Worm (Caenorhabditis elegans) whole organism, L4 larva: ENCODE results near the gene gst-44.
"Not testable (repeated sequence)": the region's sequence is repeated elsewhere in the genome, so short reads cannot be mapped to it uniquely, and the experiment has no call there.

Source experiments
- F37D6.2 ChIP-seq: sonication (generic microtip); optimal IDR thresholded peaks from 2 replicates; lab custom pipeline; 2016; ENCODE audit warnings: mild to moderate bottlenecking, missing genetic modification characterization, missing compliant biosample characterization
- F44E2.7 ChIP-seq: fragments of 200-800 bp; sonication (Bioruptor generic); IDR thresholded peaks from 2 replicates; pipeline ENCODE4 v2.1.2; 2022; ENCODE audit warnings: missing genetic modification characterization, missing compliant biosample characterization
- Y5F2A.4 ChIP-seq: fragments of 200-800 bp; sonication (Bioruptor generic); optimal IDR thresholded peaks from 2 replicates; lab custom pipeline; 2018; ENCODE audit warnings: mild to moderate bottlenecking, missing genetic modification characterization, missing compliant biosample characterization
- aha-1 ChIP-seq: fragments of 150-350 bp; peaks from one replicate; lab custom pipeline; 2014; ENCODE audit warnings: missing biosample characterization, missing genetic modification characterization
- aly-2 ChIP-seq: sonication (generic microtip); optimal IDR thresholded peaks from 2 replicates; lab custom pipeline; 2018; ENCODE audit warnings: missing biosample characterization, missing genetic modification characterization
- ama-1 ChIP-seq: fragments of 150-350 bp; optimal IDR thresholded peaks from 2 replicates; lab custom pipeline; 2014; ENCODE audit warnings: inconsistent platforms, mixed read lengths
- arid-1 ChIP-seq: fragments of 200-800 bp; sonication (Bioruptor generic); conservative IDR thresholded peaks from 2 replicates; pipeline ENCODE4 v1.3.6; 2022; ENCODE audit warnings: missing genetic modification reagents, missing genetic modification characterization, missing compliant biosample characterization
- ceh-20 ChIP-seq: fragments of 200-800 bp; sonication (Bioruptor generic); IDR thresholded peaks from 2 replicates; pipeline ENCODE4 v1.3.6; 2022; ENCODE audit warnings: missing genetic modification reagents, missing genetic modification characterization, missing compliant biosample characterization
- ceh-44 ChIP-seq: fragments of 200-800 bp; sonication (Bioruptor generic); IDR thresholded peaks from 2 replicates; pipeline ENCODE4 v1.3.6; 2022; ENCODE audit warnings: missing genetic modification reagents, missing genetic modification characterization, missing compliant biosample characterization
- ceh-62 ChIP-seq: sonication (generic microtip); optimal IDR thresholded peaks from 2 replicates; lab custom pipeline; 2017; ENCODE audit warnings: missing biosample characterization, missing genetic modification characterization
- ctbp-1 ChIP-seq: fragments of 200-800 bp; sonication (Bioruptor generic); IDR thresholded peaks from 2 replicates; pipeline ENCODE4 v1.3.6; 2022; ENCODE audit warnings: missing genetic modification reagents, missing genetic modification characterization, missing compliant biosample characterization
- daf-16 ChIP-seq, 3 experiments: sonication (generic microtip); optimal IDR thresholded peaks; 2 replicates each; lab custom pipeline; 2016 to 2017; ENCODE audit warnings: missing genetic modification characterization in 3 of 3, missing genetic modification reagents in 3 of 3, mild to moderate bottlenecking in 2 of 3, missing compliant biosample characterization in 2 of 3, missing biosample characterization in 1 of 3, moderate library complexity in 1 of 3
- daf-8 ChIP-seq: fragments of 200-800 bp; sonication (Bioruptor generic); IDR thresholded peaks from 2 replicates; pipeline ENCODE4 v1.3.6; 2022; ENCODE audit warnings: missing genetic modification characterization, missing compliant biosample characterization
- dmd-8 ChIP-seq: fragments of 200-800 bp; sonication (Bioruptor generic); IDR thresholded peaks from 2 replicates; pipeline ENCODE4 v1.3.6; 2022; ENCODE audit warnings: missing genetic modification characterization, missing compliant biosample characterization
- duxl-1 ChIP-seq: sonication (generic microtip); optimal IDR thresholded peaks from 2 replicates; lab custom pipeline; 2016; ENCODE audit warnings: mild to moderate bottlenecking, missing genetic modification characterization, moderate library complexity, missing compliant biosample characterization; ENCODE audit not compliant: poor library complexity
- dve-1 ChIP-seq: sonication (generic microtip); optimal IDR thresholded peaks from 2 replicates; lab custom pipeline; 2017; ENCODE audit warnings: antibody characterized with exemption, mild to moderate bottlenecking, missing genetic modification characterization, missing compliant biosample characterization; ENCODE audit not compliant: insufficient read depth
- egl-27 ChIP-seq: sonication (generic microtip); optimal IDR thresholded peaks from 3 replicates; lab custom pipeline; 2017; ENCODE audit warnings: missing biosample characterization, missing genetic modification reagents, missing genetic modification characterization
- egl-43 ChIP-seq: fragments of 200-800 bp; sonication (Bioruptor generic); IDR thresholded peaks from 2 replicates; pipeline ENCODE4 v1.3.6; 2022; ENCODE audit warnings: missing genetic modification reagents, missing genetic modification characterization, missing compliant biosample characterization
- gei-8 ChIP-seq: fragments of 200-800 bp; sonication (Bioruptor generic); optimal IDR thresholded peaks from 2 replicates; lab custom pipeline; 2018; ENCODE audit warnings: mild to moderate bottlenecking, missing genetic modification characterization, missing compliant biosample characterization
- hif-1 ChIP-seq, 2 experiments: sonication (generic microtip); optimal IDR thresholded peaks; 2 replicates each; lab custom pipeline; 2016 to 2017; ENCODE audit warnings: missing compliant biosample characterization in 2 of 2, missing genetic modification characterization in 2 of 2, missing genetic modification reagents in 2 of 2, missing genotype in 2 of 2, mild to moderate bottlenecking in 1 of 2
- hlh-30 ChIP-seq: sonication (generic microtip); optimal IDR thresholded peaks from 2 replicates; lab custom pipeline; 2017; ENCODE audit warnings: antibody characterized with exemption, mild to moderate bottlenecking, missing genetic modification characterization, missing compliant biosample characterization; ENCODE audit not compliant: insufficient read depth
- lim-7 ChIP-seq: fragments of 200-800 bp; sonication (Bioruptor generic); IDR thresholded peaks from 2 replicates; pipeline ENCODE4 v1.3.6; 2022; ENCODE audit warnings: missing genetic modification characterization, missing compliant biosample characterization
- lin-39 ChIP-seq: fragments of 150-350 bp; optimal IDR thresholded peaks from 2 replicates; lab custom pipeline; 2014; ENCODE audit warnings: missing biosample characterization, missing genetic modification reagents, missing genetic modification characterization
- lir-3 ChIP-seq: sonication (generic microtip); optimal IDR thresholded peaks from 2 replicates; lab custom pipeline; 2016; ENCODE audit warnings: mild to moderate bottlenecking, missing genetic modification characterization, missing compliant biosample characterization
- mep-1 ChIP-seq: fragments of 150-350 bp; sonication (generic microtip); optimal IDR thresholded peaks from 3 replicates; lab custom pipeline; 2014; ENCODE audit warnings: missing biosample characterization, missing genetic modification characterization
- mxl-3 ChIP-seq: fragments of 200-800 bp; sonication (Bioruptor generic); optimal IDR thresholded peaks from 2 replicates; lab custom pipeline; 2018; ENCODE audit warnings: mild to moderate bottlenecking, missing genetic modification characterization, missing compliant biosample characterization
- nhr-10 ChIP-seq: fragments of 150-350 bp; optimal IDR thresholded peaks from 2 replicates; lab custom pipeline; 2014; ENCODE audit warnings: missing biosample characterization, missing genetic modification characterization
- nhr-11 ChIP-seq: fragments of 150-350 bp; optimal IDR thresholded peaks from 2 replicates; lab custom pipeline; 2014; ENCODE audit warnings: missing biosample characterization, missing genetic modification characterization
- nhr-237 ChIP-seq: sonication (generic microtip); optimal IDR thresholded peaks from 2 replicates; lab custom pipeline; 2017; ENCODE audit warnings: missing biosample characterization, missing genetic modification characterization
- nhr-28 ChIP-seq: fragments of 150-350 bp; optimal IDR thresholded peaks from 2 replicates; lab custom pipeline; 2014; ENCODE audit warnings: missing biosample characterization, missing genetic modification characterization
- nhr-41 ChIP-seq: fragments of 200-800 bp; sonication (Bioruptor generic); IDR thresholded peaks from 2 replicates; pipeline ENCODE4 v1.3.6; 2022; ENCODE audit warnings: missing genetic modification reagents, missing genetic modification characterization, missing compliant biosample characterization
- pha-4 ChIP-seq, 2 experiments: fragments of 150-350 bp in 1 of 2; fragments of 200-800 bp in 1 of 2; sonication (Bioruptor generic) in 1 of 2; IDR thresholded peaks in 1 of 2; optimal IDR thresholded peaks in 1 of 2; 2 replicates each; pipeline versions ENCODE4 v1.3.6 to Lab custom; 2014 to 2022; ENCODE audit warnings: missing genetic modification characterization in 2 of 2, missing genetic modification reagents in 2 of 2, missing biosample characterization in 1 of 2, missing compliant biosample characterization in 1 of 2
- php-3 ChIP-seq: fragments of 200-800 bp; sonication (Bioruptor generic); IDR thresholded peaks from 2 replicates; pipeline ENCODE4 v1.3.6; 2022; ENCODE audit warnings: missing genetic modification reagents, missing genetic modification characterization, missing compliant biosample characterization
- sdz-12 ChIP-seq: fragments of 200-800 bp; sonication (Bioruptor generic); optimal IDR thresholded peaks from 2 replicates; lab custom pipeline; 2018; ENCODE audit warnings: mild to moderate bottlenecking, missing genetic modification characterization, missing compliant biosample characterization
- skn-1 ChIP-seq: fragments of 150-350 bp; optimal IDR thresholded peaks from 2 replicates; lab custom pipeline; 2014; ENCODE audit warnings: missing biosample characterization, missing genetic modification characterization
- snpc-1.2 ChIP-seq: fragments of 200-800 bp; sonication (Bioruptor generic); IDR thresholded peaks from 2 replicates; pipeline ENCODE4 v1.3.6; 2022; ENCODE audit warnings: missing genetic modification reagents, missing genetic modification characterization, missing compliant biosample characterization
- snpc-4 ChIP-seq: fragments of 150-350 bp; optimal IDR thresholded peaks from 2 replicates; lab custom pipeline; 2014; ENCODE audit warnings: missing biosample characterization, missing genetic modification characterization
- unc-39 ChIP-seq: sonication (generic microtip); optimal IDR thresholded peaks from 2 replicates; lab custom pipeline; 2017; ENCODE audit warnings: missing biosample characterization, missing genetic modification characterization
- unc-62 ChIP-seq, 3 experiments: fragments of 150-350 bp in 1 of 3; sonication (generic microtip); optimal IDR thresholded peaks in 2 of 3; peaks in 1 of 3; 1 replicate in 1 of 3; 2 replicates in 2 of 3; lab custom pipeline; 2014 to 2017; ENCODE audit warnings: missing biosample characterization in 3 of 3, missing genetic modification characterization in 3 of 3, missing genetic modification reagents in 3 of 3, missing genotype in 1 of 3
- zfp-2 ChIP-seq: sonication (generic microtip); optimal IDR thresholded peaks from 2 replicates; lab custom pipeline; 2016; ENCODE audit warnings: mild to moderate bottlenecking, missing genetic modification characterization, missing compliant biosample characterization
- ztf-11 ChIP-seq: fragments of 150-350 bp; optimal IDR thresholded peaks from 2 replicates; lab custom pipeline; 2014; ENCODE audit warnings: missing biosample characterization, missing genetic modification characterization

Gene gst-44

ce11 chrV:16382949-16383348 is 7.7 kb upstream of the gst-44 start:
- TF ChIP-seq Y5F2A.4: no peak
- no peak for TF ChIP-seq duxl-1 (tag; lab: Kevin White, UChicago)
- peak; percentile 94 for TF ChIP-seq aha-1 (tag; lab: Kevin White, UChicago)
- TF ChIP-seq unc-62 (GFP tag; optimal IDR thresholded peaks at IDR 0.05 in 1 of 2; lab: Kevin White, UChicago): no peak
- TF ChIP-seq unc-62 (tag; optimal IDR thresholded peaks at IDR 0.05; lab: Kevin White, UChicago): no peak
- TF ChIP-seq, all 104 proteins: peak for 1

ce11 chrV:16383729-16384128 is 7.0 kb upstream of the gst-44 start, which contains the start of gene F13A7.7:
F13A7.7 (minus strand) TSS chrV:16383829.
- not testable (repeated sequence) for TF ChIP-seq mxl-3 (GFP tag; lab: Kevin White, UChicago); skn-1 (tag; lab: Kevin White, UChicago); hif-1 (tag; optimal IDR thresholded peaks at IDR 0.05; lab: Kevin White, UChicago)

ce11 chrV:16388268-16388667 is 2.4 kb upstream of the gst-44 start, which contains the start of gene sri-65:
sri-65 (minus strand) TSS chrV:16388368.
- TF ChIP-seq unc-62 (GFP tag; optimal IDR thresholded peaks at IDR 0.05 in 1 of 2; lab: Kevin White, UChicago) (peak in 1 of 2 experiments; percentile 62), unc-62 (tag; optimal IDR thresholded peaks at IDR 0.05; lab: Kevin White, UChicago) (no peak), zfp-2 (tag; lab: Kevin White, UChicago) (no peak)

- TF ChIP-seq ztf-11 (tag; lab: Kevin White, UChicago): no peak
These were observed 3.0 kb downstream of the gst-44 start, which contains the start of gene srd-63 for ce11 chrV:16393728-16394127. srd-63 (minus strand) TSS chrV:16393828.

- no peak for TF ChIP-seq nhr-10 (tag; lab: Kevin White, UChicago)
- no peak for TF ChIP-seq unc-62 (GFP tag; optimal IDR thresholded peaks at IDR 0.05 in 1 of 2; lab: Kevin White, UChicago)
- TF ChIP-seq unc-62 (tag; optimal IDR thresholded peaks at IDR 0.05; lab: Kevin White, UChicago): no peak
- no peak for TF ChIP-seq pha-4 (GFP tag; IDR thresholded peaks at IDR 0.05; lab: Robert Waterston, UW)
- no peak for TF ChIP-seq pha-4 (tag; optimal IDR thresholded peaks at IDR 0.05; lab: Kevin White, UChicago)
- TF ChIP-seq nhr-11: no peak
- no peak for TF ChIP-seq hlh-30 (tag; lab: Kevin White, UChicago)
- 0 out of 2 replicates have a peak, but pooled peaks have one; percentile 14 for TF ChIP-seq ceh-20 (GFP tag; lab: Robert Waterston, UW)
- no peak for TF ChIP-seq mep-1 (tag; lab: Kevin White, UChicago)
- no peak for TF ChIP-seq aly-2 (tag; lab: Kevin White, UChicago)
- no peak for TF ChIP-seq lin-39 (tag; lab: Kevin White, UChicago)
- no peak for TF ChIP-seq lir-3
- TF ChIP-seq gei-8 (GFP tag; lab: Kevin White, UChicago): no peak
- no peak for TF ChIP-seq daf-8 (GFP tag; lab: Robert Waterston, UW)
- no peak for TF ChIP-seq egl-43 (GFP tag; lab: Robert Waterston, UW)
- no peak for TF ChIP-seq F44E2.7 (GFP tag; lab: Robert Waterston, UW)
- no peak for TF ChIP-seq php-3 (GFP tag; lab: Robert Waterston, UW)
- TF ChIP-seq ama-1 (lab: Kevin White, UChicago): no peak
- TF ChIP-seq nhr-28 (tag; lab: Kevin White, UChicago): peak; percentile 66
- TF ChIP-seq sdz-12 (GFP tag; lab: Kevin White, UChicago): no peak
- TF ChIP-seq ceh-44 (GFP tag; lab: Robert Waterston, UW): no peak
- TF ChIP-seq F37D6.2 (tag; lab: Kevin White, UChicago): no peak
- TF ChIP-seq lim-7 (GFP tag; lab: Robert Waterston, UW): no peak
- TF ChIP-seq dve-1 (tag; lab: Kevin White, UChicago): peak; percentile 83
- peak in 1 of 2 experiments; percentile 7 for TF ChIP-seq daf-16 (GFP tag; optimal IDR thresholded peaks at IDR 0.05; lab: Kevin White, UChicago)
- TF ChIP-seq daf-16 (tag; optimal IDR thresholded peaks at IDR 0.05; lab: Kevin White, UChicago): peak; percentile 89
- TF ChIP-seq nhr-41 (GFP tag; lab: Robert Waterston, UW): no peak
- no peak for TF ChIP-seq ceh-62 (tag; lab: Kevin White, UChicago)
- no peak for TF ChIP-seq egl-27 (tag; lab: Kevin White, UChicago)
- no peak for TF ChIP-seq ctbp-1 (GFP tag; lab: Robert Waterston, UW)
- TF ChIP-seq dmd-8 (GFP tag; lab: Robert Waterston, UW): no peak
- TF ChIP-seq unc-39 (tag; lab: Kevin White, UChicago): no peak
- no peak for TF ChIP-seq nhr-237 (tag; lab: Kevin White, UChicago)
- TF ChIP-seq snpc-1.2 (GFP tag; lab: Robert Waterston, UW): no peak
- TF ChIP-seq arid-1 (GFP tag; lab: Robert Waterston, UW): no peak
- no peak for TF ChIP-seq snpc-4 (tag; lab: Kevin White, UChicago)
These were observed 4.4 kb downstream of the gst-44 start, which contains the start of gene F13A7.11 for ce11 chrV:16395131-16395530. F13A7.11 (minus strand) TSS chrV:16395304.
